Fruit fly (Drosophila melanogaster) whole organism, embryonic: ENCODE data around the gene Actn.
A peak's percentile ranks its signal among the peaks of the same experiment; 100 is the strongest.

Experiments
- CG10209 ChIP-seq: fragments of 200-800 bp; sonication (Bioruptor generic); optimal IDR thresholded peaks from 3 replicates; lab custom pipeline; 2017; ENCODE audit warnings: missing biosample characterization, mild to moderate bottlenecking, missing genetic modification characterization, missing genetic modification reagents
- CG1024 ChIP-seq: fragments of 200-800 bp; sonication (Bioruptor generic); IDR thresholded peaks from 2 replicates; pipeline ENCODE4 v1.3.6; 2022; ENCODE audit warnings: missing biosample characterization, missing genetic modification characterization
- CG10267 ChIP-seq: fragments of 200-800 bp; sonication (Bioruptor generic); optimal IDR thresholded peaks from 2 replicates; lab custom pipeline; 2018; ENCODE audit warnings: missing biosample characterization, mild to moderate bottlenecking, missing genetic modification characterization, moderate library complexity
- CG10979 ChIP-seq: fragments of 200-800 bp; sonication (Bioruptor generic); optimal IDR thresholded peaks from 2 replicates; lab custom pipeline; 2018; ENCODE audit warnings: missing biosample characterization, mild to moderate bottlenecking, missing genetic modification characterization, moderate library complexity
- CG11247 ChIP-seq: fragments of 200-800 bp; sonication (Bioruptor generic); IDR thresholded peaks from 2 replicates; pipeline ENCODE4 v1.3.6; 2022; ENCODE audit warnings: missing biosample characterization, missing genetic modification characterization
- CG11723 ChIP-seq: fragments of 200-800 bp; sonication (Bioruptor generic); optimal IDR thresholded peaks from 2 replicates; lab custom pipeline; 2017; ENCODE audit warnings: missing biosample characterization, mild to moderate bottlenecking, missing genetic modification characterization
- CG12219 ChIP-seq: fragments of 200-800 bp; sonication (Bioruptor generic); optimal IDR thresholded peaks from 3 replicates; lab custom pipeline; 2018; ENCODE audit warnings: missing biosample characterization, mild to moderate bottlenecking, missing genetic modification characterization
- CG12391 ChIP-seq: fragments of 200-800 bp; sonication (Bioruptor generic); optimal IDR thresholded peaks from 3 replicates; lab custom pipeline; 2018; ENCODE audit warnings: missing biosample characterization, mild to moderate bottlenecking, missing genetic modification characterization, moderate library complexity
- CG13775 ChIP-seq: fragments of 200-800 bp; sonication (Bioruptor generic); optimal IDR thresholded peaks from 3 replicates; lab custom pipeline; 2017; ENCODE audit warnings: missing biosample characterization, mild to moderate bottlenecking, missing genetic modification characterization
- CG1603 ChIP-seq: fragments of 200-800 bp; sonication (Bioruptor generic); optimal IDR thresholded peaks from 2 replicates; lab custom pipeline; 2019; ENCODE audit warnings: missing biosample characterization, mild to moderate bottlenecking, missing genetic modification characterization, moderate library complexity
- CG16779 ChIP-seq: fragments of 200-800 bp; sonication (Bioruptor generic); IDR thresholded peaks from 2 replicates; pipeline ENCODE4 v1.3.6; 2022; ENCODE audit warnings: missing biosample characterization, missing genetic modification characterization
- CG1792 ChIP-seq: fragments of 200-800 bp; sonication (Bioruptor generic); optimal IDR thresholded peaks from 2 replicates; lab custom pipeline; 2016; ENCODE audit warnings: missing biosample characterization, missing genetic modification characterization
- CG18476 ChIP-seq: fragments of 200-800 bp; sonication (Bioruptor generic); optimal IDR thresholded peaks from 2 replicates; lab custom pipeline; 2016; ENCODE audit warnings: missing biosample characterization, mild to moderate bottlenecking, missing genetic modification characterization
- CG18599 ChIP-seq: fragments of 200-800 bp; sonication (Bioruptor generic); optimal IDR thresholded peaks from 3 replicates; lab custom pipeline; 2017; ENCODE audit warnings: missing biosample characterization, missing genetic modification characterization, mild to moderate bottlenecking, moderate library complexity, missing genetic modification reagents
- CG2678 ChIP-seq: fragments of 200-800 bp; sonication (Bioruptor generic); optimal IDR thresholded peaks from 3 replicates; lab custom pipeline; 2019; ENCODE audit warnings: missing biosample characterization, mild to moderate bottlenecking, missing genetic modification characterization, moderate library complexity
- CG2875 ChIP-seq: fragments of 200-800 bp; sonication (Bioruptor generic); optimal IDR thresholded peaks from 2 replicates; lab custom pipeline; 2017; ENCODE audit warnings: missing biosample characterization, mild to moderate bottlenecking, missing genetic modification characterization, missing genetic modification reagents
- CG3847 ChIP-seq: fragments of 200-800 bp; sonication (Bioruptor generic); IDR thresholded peaks from 2 replicates; pipeline ENCODE4 v1.3.6; 2022; ENCODE audit warnings: missing biosample characterization, missing genetic modification characterization
- CG4617 ChIP-seq: fragments of 200-800 bp; sonication (Bioruptor generic); optimal IDR thresholded peaks from 3 replicates; lab custom pipeline; 2016; ENCODE audit warnings: missing biosample characterization, missing genetic modification characterization, borderline replicate concordance
- CG7786 ChIP-seq: fragments of 200-800 bp; sonication (Bioruptor generic); optimal IDR thresholded peaks from 2 replicates; lab custom pipeline; 2016; ENCODE audit warnings: missing biosample characterization, missing genetic modification characterization
- CG7839 ChIP-seq: fragments of 200-800 bp; sonication (Bioruptor generic); optimal IDR thresholded peaks from 3 replicates; lab custom pipeline; 2018; ENCODE audit warnings: missing biosample characterization, mild to moderate bottlenecking, missing genetic modification characterization, moderate library complexity
- CG8359 ChIP-seq: fragments of 200-800 bp; sonication (Bioruptor generic); optimal IDR thresholded peaks from 2 replicates; lab custom pipeline; 2017; ENCODE audit warnings: missing biosample characterization, mild to moderate bottlenecking, missing genetic modification characterization, borderline replicate concordance
- D ChIP-seq, 2 experiments: fragments of 200-800 bp in 1 of 2; fragments of >200 bp in 1 of 2; sonication (Bioruptor generic) in 1 of 2; optimal IDR thresholded peaks; 2 replicates in 1 of 2; 3 replicates in 1 of 2; lab custom pipeline; 2017; ENCODE audit warnings: mild to moderate bottlenecking in 1 of 2, missing biosample characterization in 1 of 2, missing genetic modification characterization in 1 of 2, missing genetic modification reagents in 1 of 2
- Dfd ChIP-seq, 2 experiments: fragments of >200 bp; optimal IDR thresholded peaks; 2 replicates each; lab custom pipeline; 2017; ENCODE audit warnings: missing biosample characterization in 2 of 2, missing genetic modification characterization in 2 of 2
- Ets97D ChIP-seq: fragments of 200-800 bp; sonication (Bioruptor generic); optimal IDR thresholded peaks from 3 replicates; lab custom pipeline; 2016; ENCODE audit warnings: missing biosample characterization, missing genetic modification characterization
- H2.0 ChIP-seq: fragments of 200-800 bp; sonication (Bioruptor generic); IDR thresholded peaks from 2 replicates; pipeline ENCODE4 v1.3.6; 2022; ENCODE audit warnings: missing biosample characterization, missing genetic modification characterization
- Hey ChIP-seq: fragments of 200-800 bp; sonication (Bioruptor generic); optimal IDR thresholded peaks from 3 replicates; lab custom pipeline; 2018; ENCODE audit warnings: missing biosample characterization, mild to moderate bottlenecking, missing genetic modification characterization
- Hmx ChIP-seq: fragments of 200-800 bp; sonication (Bioruptor generic); optimal IDR thresholded peaks from 2 replicates; lab custom pipeline; 2016; ENCODE audit warnings: missing biosample characterization, missing genetic modification characterization
- Mrtf ChIP-seq: fragments of 200-800 bp; sonication (Bioruptor generic); IDR thresholded peaks from 3 replicates; pipeline ENCODE4 v1.3.6; 2022; ENCODE audit warnings: missing biosample characterization, missing genetic modification characterization
- Sox102F ChIP-seq: fragments of 200-800 bp; sonication (Bioruptor generic); optimal IDR thresholded peaks from 2 replicates; lab custom pipeline; 2018; ENCODE audit warnings: missing biosample characterization, mild to moderate bottlenecking, missing genetic modification characterization, moderate library complexity
- Sry-δ ChIP-seq: fragments of 200-800 bp; sonication (Bioruptor generic); optimal IDR thresholded peaks from 2 replicates; lab custom pipeline; 2016; ENCODE audit warnings: missing biosample characterization, missing genetic modification characterization
- Vsx1 ChIP-seq: fragments of 200-800 bp; sonication (Bioruptor generic); optimal IDR thresholded peaks from 2 replicates; lab custom pipeline; 2017; ENCODE audit warnings: missing biosample characterization, mild to moderate bottlenecking, missing genetic modification characterization, missing genetic modification reagents
- ara ChIP-seq: fragments of 200-800 bp; sonication (Bioruptor generic); IDR thresholded peaks from 2 replicates; pipeline ENCODE4 v1.3.6; 2022; ENCODE audit warnings: missing biosample characterization, missing genetic modification characterization
- ash1 ChIP-seq: fragments of 200-800 bp; sonication (Bioruptor generic); optimal IDR thresholded peaks from 2 replicates; lab custom pipeline; 2018; ENCODE audit warnings: missing biosample characterization, mild to moderate bottlenecking, missing genetic modification characterization
- crol ChIP-seq: fragments of 200-800 bp; sonication (Bioruptor generic); IDR thresholded peaks from 2 replicates; pipeline ENCODE4 v1.3.6; 2022; ENCODE audit warnings: missing biosample characterization, missing genetic modification characterization
- cwo ChIP-seq: fragments of 200-800 bp; sonication (Bioruptor generic); optimal IDR thresholded peaks from 3 replicates; lab custom pipeline; 2017; ENCODE audit warnings: missing biosample characterization, missing genetic modification characterization, mild to moderate bottlenecking, moderate library complexity, missing genetic modification reagents
- da ChIP-seq: fragments of 200-800 bp; sonication (Bioruptor generic); optimal IDR thresholded peaks from 2 replicates; lab custom pipeline; 2016; ENCODE audit warnings: missing biosample characterization, missing genetic modification characterization
- dimm ChIP-seq: fragments of 200-800 bp; sonication (Bioruptor generic); IDR thresholded peaks from 2 replicates; pipeline ENCODE4 v1.3.6; 2022; ENCODE audit warnings: missing biosample characterization, missing genetic modification characterization
- fd3F ChIP-seq: fragments of 200-800 bp; sonication (Bioruptor generic); optimal IDR thresholded peaks from 2 replicates; lab custom pipeline; 2018; ENCODE audit warnings: missing biosample characterization, mild to moderate bottlenecking, missing genetic modification characterization, moderate library complexity
- gro ChIP-seq: fragments of 200-800 bp; sonication (Bioruptor generic); optimal IDR thresholded peaks from 2 replicates; lab custom pipeline; 2016; ENCODE audit warnings: missing biosample characterization, missing genetic modification characterization
- gsb ChIP-seq: fragments of 200-800 bp; sonication (Bioruptor generic); IDR thresholded peaks from 2 replicates; pipeline ENCODE4 v1.3.6; 2022; ENCODE audit warnings: missing biosample characterization, missing genetic modification characterization
- lov ChIP-seq, 2 experiments: fragments of 200-800 bp in 1 of 2; fragments of >200 bp in 1 of 2; sonication (Bioruptor generic) in 1 of 2; IDR thresholded peaks in 1 of 2; optimal IDR thresholded peaks in 1 of 2; 2 replicates in 1 of 2; 3 replicates in 1 of 2; pipeline versions ENCODE4 v1.3.6 to Lab custom; 2017 to 2022; ENCODE audit warnings: missing biosample characterization in 1 of 2, missing genetic modification characterization in 1 of 2
- mam ChIP-seq: fragments of 200-800 bp; sonication (Bioruptor generic); optimal IDR thresholded peaks from 3 replicates; lab custom pipeline; 2016; ENCODE audit warnings: missing biosample characterization, missing genetic modification characterization
- oc ChIP-seq: fragments of 200-800 bp; sonication (Bioruptor generic); optimal IDR thresholded peaks from 2 replicates; lab custom pipeline; 2018; ENCODE audit warnings: missing biosample characterization, mild to moderate bottlenecking, missing genetic modification characterization, moderate library complexity
- pfk ChIP-seq: fragments of 200-800 bp; sonication (Bioruptor generic); optimal IDR thresholded peaks from 2 replicates; lab custom pipeline; 2018; ENCODE audit warnings: missing biosample characterization, mild to moderate bottlenecking, missing genetic modification characterization, moderate library complexity
- row ChIP-seq: fragments of 200-800 bp; sonication (Bioruptor generic); IDR thresholded peaks from 3 replicates; pipeline ENCODE4 v1.3.6; 2022; ENCODE audit warnings: missing biosample characterization, missing genetic modification characterization
- sens ChIP-seq: fragments of 200-800 bp; sonication (Bioruptor generic); peaks from one replicate; lab custom pipeline; 2016; ENCODE audit warnings: missing biosample characterization, missing genetic modification characterization
- sima ChIP-seq: fragments of 200-800 bp; sonication (Bioruptor generic); optimal IDR thresholded peaks from 2 replicates; lab custom pipeline; 2016; ENCODE audit warnings: missing biosample characterization, missing genetic modification characterization

Actn gene

dm6 chrX:2050070-2050899 lies 8.2 kb upstream of the Actn start, which contains the start of gene moody (continued):
- TF ChIP-seq Dfd (GFP tag; optimal IDR thresholded peaks at IDR 0.05; lab: Kevin White, UChicago) (no peak), ash1 (GFP tag; lab: Kevin White, UChicago) (peak; percentile 97), CG18476 (GFP tag; lab: Kevin White, UChicago) (peak; percentile 78), CG10979 (tag; lab: Kevin White, UChicago) (peak; percentile 91), Hey (tag; lab: Kevin White, UChicago) (peak; percentile 96), mam (peak; percentile 99), CG18599 (GFP tag; lab: Kevin White, UChicago) (peak; percentile 99), CG3847 (peak; percentile 99), CG10267 (peak; percentile 87), Vsx1 (peak; percentile 89), Mrtf (GFP tag; lab: Robert Waterston, UW) (peak; percentile 99), D (optimal IDR thresholded peaks at IDR 0.05; lab: Kevin White, UChicago) (no peak), D (GFP tag; optimal IDR thresholded peaks at IDR 0.05; lab: Kevin White, UChicago) (peak; percentile 92), ara (peak; percentile 98), CG11723 (GFP tag; lab: Kevin White, UChicago) (peak; percentile 97), CG11247 (peak; percentile 99), cwo (GFP tag; lab: Kevin White, UChicago) (peak; percentile 96), Sry-δ (GFP tag; lab: Kevin White, UChicago) (peak; percentile 60), Sox102F (GFP tag; lab: Kevin White, UChicago) (peak; percentile 94), Hmx (GFP tag; lab: Kevin White, UChicago) (peak; percentile 87), row (GFP tag; lab: Robert Waterston, UW) (peak; percentile 100), CG8359 (GFP tag; lab: Kevin White, UChicago) (peak; percentile 73), CG1603 (tag; lab: Kevin White, UChicago) (peak; percentile 98), CG16779 (GFP tag; lab: Robert Waterston, UW) (peak; percentile 99), gro (GFP tag; lab: Kevin White, UChicago) (peak; percentile 98), CG12219 (GFP tag; lab: Kevin White, UChicago) (peak; percentile 98), CG10209 (peak; percentile 97), CG1792 (GFP tag; lab: Kevin White, UChicago) (peak; percentile 96), lov (optimal IDR thresholded peaks at IDR 0.05; lab: Kevin White, UChicago) (no peak), lov (GFP tag; IDR thresholded peaks at IDR 0.05; lab: Robert Waterston, UW) (peak; percentile 98), sima (GFP tag; lab: Kevin White, UChicago) (peak; percentile 88), CG7839 (tag; lab: Kevin White, UChicago) (peak; percentile 96), H2.0 (GFP tag; lab: Robert Waterston, UW) (peak; percentile 99), crol (peak; percentile 96), sens (GFP tag; lab: Kevin White, UChicago) (peak; percentile 99), CG7786 (GFP tag; lab: Kevin White, UChicago) (peak; percentile 98), pfk (GFP tag; lab: Kevin White, UChicago) (peak; percentile 78), CG2678 (tag; lab: Kevin White, UChicago) (peak; percentile 97), da (GFP tag; lab: Kevin White, UChicago) (peak; percentile 96), gsb (peak; percentile 98), dimm (GFP tag; lab: Robert Waterston, UW) (peak; percentile 93), CG2875 (GFP tag; lab: Kevin White, UChicago) (peak; percentile 93), oc (peak; percentile 94), Ets97D (GFP tag; lab: Kevin White, UChicago) (peak; percentile 86), CG1024 (peak; percentile 97), CG4617 (peak; percentile 97), fd3F (GFP tag; lab: Kevin White, UChicago) (peak; percentile 94), CG12391 (tag; lab: Kevin White, UChicago) (peak; percentile 95), CG13775 (GFP tag; lab: Kevin White, UChicago) (peak; percentile 90)
